Fruit fly (Drosophila melanogaster): ENCODE measurements around the gene CG1572.

- no peak for TF ChIP-seq CTCF (optimal IDR thresholded peaks at IDR 0.05)
- TF ChIP-seq CG8478 (optimal IDR thresholded peaks at IDR 0.05): no peak
These were observed 8.4 kb downstream of the CG1572 start for dm6 chrX:11550078-11550477.
